Fruit fly (Drosophila melanogaster): ENCODE measurements around the gene CG14969.
A peak's percentile ranks its signal among the peaks of the same experiment; 100 is the strongest.

The CG14969 gene

dm6 chr3L:3288414-3288813 lies 46.4 kb downstream of the CG14969 start (continued):
- TF ChIP-seq CG4360 (GFP tag; IDR thresholded peaks at IDR 0.05), result peak; percentile 24; the same call in 1 of the 2 replicates
- no peak; the same call in 2 of the 3 replicates for TF ChIP-seq B-H1 (GFP tag; IDR thresholded peaks at IDR 0.05)
- peak; percentile 12 for TF ChIP-seq CG18764 (GFP tag; optimal IDR thresholded peaks at IDR 0.05)
- peak; percentile 18; the same call in 1 of the 2 replicates for TF ChIP-seq MBD-R2 (GFP tag; IDR thresholded peaks at IDR 0.05)
- TF ChIP-seq YL-1 (GFP tag; optimal IDR thresholded peaks at IDR 0.05), result no peak
- peak; percentile 26 for TF ChIP-seq Dp (GFP tag; optimal IDR thresholded peaks at IDR 0.05)
- TF ChIP-seq bab2 (GFP tag; optimal IDR thresholded peaks at IDR 0.05), result peak; percentile 2
- peak; percentile 18 for TF ChIP-seq CG15696 (tag; optimal IDR thresholded peaks at IDR 0.05)
- TF ChIP-seq Oli (tag; optimal IDR thresholded peaks at IDR 0.05), result no peak
- TF ChIP-seq CoRest (tag; optimal IDR thresholded peaks at IDR 0.05), result no peak
- peak; percentile 29 for TF ChIP-seq CG18262 (tag; optimal IDR thresholded peaks at IDR 0.05)
- peak; percentile 29; the same call in 1 of the 4 replicates for TF ChIP-seq Gug (GFP tag; IDR thresholded peaks at IDR 0.05)
- TF ChIP-seq CG11504 (tag; optimal IDR thresholded peaks at IDR 0.05), result no peak
- TF ChIP-seq Mad (GFP tag; optimal IDR thresholded peaks at IDR 0.05), result no peak
- TF ChIP-seq sisA (GFP tag; IDR thresholded peaks at IDR 0.05), result peak; percentile 56
- TF ChIP-seq CG8359 (GFP tag; optimal IDR thresholded peaks at IDR 0.05; ENCODE audit: borderline replicate concordance), result no peak
- TF ChIP-seq CG10979 (tag; optimal IDR thresholded peaks at IDR 0.05), result peak; percentile 36
- TF ChIP-seq onecut (GFP tag; IDR thresholded peaks at IDR 0.05), result peak; percentile 46
- TF ChIP-seq CG33213 (GFP tag; optimal IDR thresholded peaks at IDR 0.05), result peak; percentile 27
- TF ChIP-seq hb (GFP tag; IDR thresholded peaks at IDR 0.05; ENCODE audit: partially characterized antibody), result no peak
- peak; percentile 52 for TF ChIP-seq H2.0 (GFP tag; IDR thresholded peaks at IDR 0.05)
- 0 out of 2 replicates have a peak, but pooled peaks have one; percentile 7 for TF ChIP-seq sens-2 (GFP tag; IDR thresholded peaks at IDR 0.05)
- TF ChIP-seq CG1024 (GFP tag; IDR thresholded peaks at IDR 0.05), result peak; percentile 67
- TF ChIP-seq CG16815 (GFP tag; optimal IDR thresholded peaks at IDR 0.05), result no peak
- TF ChIP-seq CG15011 (GFP tag; optimal IDR thresholded peaks at IDR 0.05), result no peak
- peak; percentile 84 for TF ChIP-seq NFAT (GFP tag; IDR thresholded peaks at IDR 0.05)
- peak; percentile 58; the same call in 1 of the 2 replicates for TF ChIP-seq lmd (GFP tag; IDR thresholded peaks at IDR 0.05)
- TF ChIP-seq Hsf (GFP tag; optimal IDR thresholded peaks at IDR 0.05), result no peak
- no peak for TF ChIP-seq zen (tag; optimal IDR thresholded peaks at IDR 0.05)
- no peak for TF ChIP-seq HmgD (GFP tag; optimal IDR thresholded peaks at IDR 0.05)
- TF ChIP-seq CG7745 (tag; optimal IDR thresholded peaks at IDR 0.05), result no peak
- no peak for TF ChIP-seq croc (GFP tag; conservative IDR thresholded peaks at IDR 0.05)
- no peak for TF ChIP-seq CG31365 (tag; optimal IDR thresholded peaks at IDR 0.05)
- TF ChIP-seq Dad (GFP tag; optimal IDR thresholded peaks at IDR 0.05), result no peak
- peak; percentile 49 for TF ChIP-seq CG7839 (tag; optimal IDR thresholded peaks at IDR 0.05)
- TF ChIP-seq zf30C (GFP tag; optimal IDR thresholded peaks at IDR 0.05), result no peak
- TF ChIP-seq E2f2 (GFP tag; IDR thresholded peaks at IDR 0.05), result peak; percentile 76
- TF ChIP-seq Max (GFP tag; optimal IDR thresholded peaks at IDR 0.05), result no peak
- peak; percentile 37; the same call in 1 of the 2 replicates for TF ChIP-seq CG7372 (GFP tag; IDR thresholded peaks at IDR 0.05)
- TF ChIP-seq CG4282 (GFP tag; optimal IDR thresholded peaks at IDR 0.05), result no peak
- no peak for TF ChIP-seq seq (GFP tag; IDR thresholded peaks at IDR 0.05)
- peak; percentile 4 for TF ChIP-seq Jarid2 (GFP tag; optimal IDR thresholded peaks at IDR 0.05)
- TF ChIP-seq lov (optimal IDR thresholded peaks at IDR 0.05), result no peak
- peak; percentile 56; the same call in 1 of the 3 replicates for TF ChIP-seq lov (GFP tag; IDR thresholded peaks at IDR 0.05)
- peak; percentile 36; the same call in 1 of the 2 replicates for TF ChIP-seq Oaz (GFP tag; IDR thresholded peaks at IDR 0.05)
- peak; percentile 44 for TF ChIP-seq ttk (GFP tag; IDR thresholded peaks at IDR 0.05)
- TF ChIP-seq CG12391 (tag; optimal IDR thresholded peaks at IDR 0.05), result no peak
- TF ChIP-seq CTCF (GFP tag; optimal IDR thresholded peaks at IDR 0.05), result peak; percentile 98
- no peak for TF ChIP-seq pan (optimal IDR thresholded peaks at IDR 0.05)
- TF ChIP-seq pan (GFP tag; optimal IDR thresholded peaks at IDR 0.05 in 1 of 2, IDR thresholded peaks at IDR 0.05 in 1 of 2), result peak in 1 of 2 experiments; percentile 48
- peak; percentile 11 for TF ChIP-seq Blimp-1 (GFP tag; optimal IDR thresholded peaks at IDR 0.05)
- peak; percentile 83 for TF ChIP-seq Rfx (GFP tag; IDR thresholded peaks at IDR 0.05)
